Fruit fly (Drosophila melanogaster) whole organism, prepupa: ENCODE results near the gene CG12290.
A peak's percentile ranks its signal among the peaks of the same experiment; 100 is the strongest.

Source experiments
- Blimp-1 ChIP-seq: fragments of 200-800 bp; sonication (Bioruptor generic); optimal IDR thresholded peaks from 3 replicates; lab custom pipeline; 2017; ENCODE audit warnings: missing biosample characterization, missing genetic modification characterization, mild to moderate bottlenecking, moderate library complexity, missing genetic modification reagents
- CG10631 ChIP-seq: fragments of 200-800 bp; sonication (Bioruptor generic); optimal IDR thresholded peaks from 2 replicates; lab custom pipeline; 2016; ENCODE audit warnings: missing biosample characterization, missing genetic modification characterization
- CG11294 ChIP-seq: fragments of 200-800 bp; sonication (Bioruptor generic); IDR thresholded peaks from 2 replicates; pipeline ENCODE4 v1.3.6; 2022; ENCODE audit warnings: missing biosample characterization, missing genetic modification characterization
- CG11902 ChIP-seq: fragments of 200-800 bp; sonication (Bioruptor generic); optimal IDR thresholded peaks from 3 replicates; lab custom pipeline; 2016; ENCODE audit warnings: missing biosample characterization, missing genetic modification characterization
- CG1621 ChIP-seq: fragments of 200-800 bp; sonication (Bioruptor generic); optimal IDR thresholded peaks from 3 replicates; lab custom pipeline; 2018; ENCODE audit warnings: missing biosample characterization, mild to moderate bottlenecking, missing genetic modification characterization
- CG16779 ChIP-seq: fragments of 200-800 bp; sonication (Bioruptor generic); optimal IDR thresholded peaks from 3 replicates; lab custom pipeline; 2017; ENCODE audit warnings: missing biosample characterization, mild to moderate bottlenecking, missing genetic modification characterization
- CG31627 ChIP-seq: fragments of 200-800 bp; sonication (Bioruptor generic); optimal IDR thresholded peaks from 3 replicates; lab custom pipeline; 2016; ENCODE audit warnings: missing biosample characterization, missing genetic modification characterization
- CG32006 ChIP-seq: fragments of 200-800 bp; sonication (Bioruptor generic); optimal IDR thresholded peaks from 3 replicates; lab custom pipeline; 2017; ENCODE audit warnings: missing biosample characterization, mild to moderate bottlenecking, missing genetic modification characterization
- CG34406 ChIP-seq: fragments of 200-800 bp; sonication (Bioruptor generic); optimal IDR thresholded peaks from 3 replicates; lab custom pipeline; 2016; ENCODE audit warnings: missing biosample characterization, missing genetic modification characterization
- CG3919 ChIP-seq: fragments of 200-800 bp; sonication (Bioruptor generic); optimal IDR thresholded peaks from 3 replicates; lab custom pipeline; 2016; ENCODE audit warnings: missing biosample characterization, missing genetic modification characterization
- CG6163 ChIP-seq: fragments of 200-800 bp; sonication (Bioruptor generic); IDR thresholded peaks from 3 replicates; pipeline ENCODE4 v1.3.6; 2022; ENCODE audit warnings: missing biosample characterization, missing genetic modification characterization
- CG6792 ChIP-seq: fragments of 200-800 bp; sonication (Bioruptor generic); optimal IDR thresholded peaks from 3 replicates; lab custom pipeline; 2016; ENCODE audit warnings: missing biosample characterization, missing genetic modification characterization
- CG6854 ChIP-seq: fragments of 200-800 bp; sonication (Bioruptor generic); optimal IDR thresholded peaks from 2 replicates; lab custom pipeline; 2017; ENCODE audit warnings: missing biosample characterization, mild to moderate bottlenecking, missing genetic modification characterization
- CG8119 ChIP-seq: fragments of 200-800 bp; sonication (Bioruptor generic); IDR thresholded peaks from 3 replicates; pipeline ENCODE4 v1.3.6; 2022; ENCODE audit warnings: missing biosample characterization, missing genetic modification characterization
- CG8319 ChIP-seq: fragments of 200-800 bp; sonication (Bioruptor generic); optimal IDR thresholded peaks from 3 replicates; lab custom pipeline; 2016; ENCODE audit warnings: missing biosample characterization, missing genetic modification characterization
- CG8632 ChIP-seq: fragments of 200-800 bp; sonication (Bioruptor generic); optimal IDR thresholded peaks from 3 replicates; lab custom pipeline; 2016; ENCODE audit warnings: missing biosample characterization, missing genetic modification characterization
- Eip75B ChIP-seq: fragments of 200-800 bp; sonication (Bioruptor generic); optimal IDR thresholded peaks from 3 replicates; lab custom pipeline; 2016; ENCODE audit warnings: missing biosample characterization, missing genetic modification characterization
- Eip78C ChIP-seq: fragments of 200-800 bp; sonication (Bioruptor generic); peaks from one replicate; lab custom pipeline; 2016; ENCODE audit warnings: missing biosample characterization, missing genetic modification characterization
- Eip93F ChIP-seq: fragments of 200-800 bp; sonication (Bioruptor generic); optimal IDR thresholded peaks from 2 replicates; lab custom pipeline; 2016; ENCODE audit warnings: missing biosample characterization, mild to moderate bottlenecking, missing genetic modification characterization
- Ets21C ChIP-seq: fragments of 200-800 bp; sonication (Bioruptor generic); optimal IDR thresholded peaks from 3 replicates; lab custom pipeline; 2016; ENCODE audit warnings: missing biosample characterization, missing genetic modification characterization
- Gug ChIP-seq: fragments of 200-800 bp; sonication (Bioruptor generic); IDR thresholded peaks from 2 replicates; pipeline ENCODE4 v1.3.6; 2022; ENCODE audit warnings: missing biosample characterization, missing genetic modification characterization
- Hr38 ChIP-seq: sonication (Bioruptor generic); optimal IDR thresholded peaks from 2 replicates; lab custom pipeline; 2016; ENCODE audit warnings: missing biosample characterization, missing genetic modification characterization
- Hr39 ChIP-seq: fragments of 200-800 bp; sonication (Bioruptor generic); optimal IDR thresholded peaks from 2 replicates; lab custom pipeline; 2016; ENCODE audit warnings: missing biosample characterization, missing genetic modification characterization
- Hr4 ChIP-seq: fragments of 200-800 bp; sonication (Bioruptor generic); optimal IDR thresholded peaks from 3 replicates; lab custom pipeline; 2016; ENCODE audit warnings: missing biosample characterization, missing genetic modification characterization
- Met ChIP-seq: fragments of 200-800 bp; sonication (Bioruptor generic); optimal IDR thresholded peaks from 3 replicates; lab custom pipeline; 2016; ENCODE audit warnings: missing biosample characterization, missing genetic modification characterization
- OdsH ChIP-seq: fragments of 200-800 bp; sonication (Bioruptor generic); optimal IDR thresholded peaks from 3 replicates; lab custom pipeline; 2016; ENCODE audit warnings: missing biosample characterization, missing genetic modification characterization
- Smox ChIP-seq: fragments of 200-800 bp; sonication (Bioruptor generic); optimal IDR thresholded peaks from 3 replicates; lab custom pipeline; 2016; ENCODE audit warnings: missing biosample characterization, missing genetic modification characterization
- Sox102F ChIP-seq: fragments of 200-800 bp; sonication (Bioruptor generic); optimal IDR thresholded peaks from 2 replicates; lab custom pipeline; 2016; ENCODE audit warnings: missing biosample characterization, mild to moderate bottlenecking, missing genetic modification characterization
- Sox14 ChIP-seq: fragments of 200-800 bp; sonication (Bioruptor generic); optimal IDR thresholded peaks from 3 replicates; lab custom pipeline; 2016; ENCODE audit warnings: missing biosample characterization, missing genetic modification characterization
- achi ChIP-seq: fragments of 200-800 bp; sonication (Bioruptor generic); optimal IDR thresholded peaks from 3 replicates; lab custom pipeline; 2016; ENCODE audit warnings: missing biosample characterization, missing genetic modification characterization
- acj6 ChIP-seq: fragments of 200-800 bp; sonication (Bioruptor generic); optimal IDR thresholded peaks from 3 replicates; lab custom pipeline; 2016; ENCODE audit warnings: missing biosample characterization, missing genetic modification characterization
- cyc ChIP-seq: fragments of 200-800 bp; sonication (Bioruptor generic); optimal IDR thresholded peaks from 3 replicates; lab custom pipeline; 2016; ENCODE audit warnings: missing biosample characterization, missing genetic modification characterization
- eg ChIP-seq: fragments of 200-800 bp; sonication (Bioruptor generic); IDR thresholded peaks from 3 replicates; pipeline ENCODE4 v1.3.6; 2022; ENCODE audit warnings: missing biosample characterization, missing genetic modification characterization
- esn ChIP-seq: fragments of 200-800 bp; sonication (Bioruptor generic); optimal IDR thresholded peaks from 2 replicates; lab custom pipeline; 2016; ENCODE audit warnings: missing biosample characterization, mild to moderate bottlenecking, missing genetic modification characterization, moderate library complexity
- fd85E ChIP-seq: fragments of 200-800 bp; sonication (Bioruptor generic); optimal IDR thresholded peaks from 3 replicates; lab custom pipeline; 2016; ENCODE audit warnings: missing biosample characterization, missing genetic modification characterization
- lz ChIP-seq: fragments of 200-800 bp; sonication (Bioruptor generic); optimal IDR thresholded peaks from 3 replicates; lab custom pipeline; 2016; ENCODE audit warnings: missing biosample characterization, missing genetic modification characterization
- pdm3 ChIP-seq: fragments of 200-800 bp; sonication (Bioruptor generic); optimal IDR thresholded peaks from 3 replicates; lab custom pipeline; 2016; ENCODE audit warnings: missing biosample characterization, missing genetic modification characterization
- salr ChIP-seq, 2 experiments: fragments of 200-800 bp; sonication (Bioruptor generic); optimal IDR thresholded peaks; 3 replicates each; lab custom pipeline; 2016 to 2018; ENCODE audit warnings: missing biosample characterization in 2 of 2, missing genetic modification characterization in 2 of 2, mild to moderate bottlenecking in 1 of 2
- ss ChIP-seq, 2 experiments: fragments of 200-800 bp; sonication (Bioruptor generic); optimal IDR thresholded peaks; 2 replicates in 1 of 2; 3 replicates in 1 of 2; lab custom pipeline; 2017 to 2018; ENCODE audit warnings: mild to moderate bottlenecking in 2 of 2, missing biosample characterization in 2 of 2, missing genetic modification characterization in 2 of 2, moderate library complexity in 1 of 2
- svp ChIP-seq: fragments of 200-800 bp; sonication (Bioruptor generic); peaks from one replicate; lab custom pipeline; 2016; ENCODE audit warnings: missing biosample characterization, missing genetic modification characterization
- topi ChIP-seq: fragments of 200-800 bp; sonication (Bioruptor generic); optimal IDR thresholded peaks from 3 replicates; lab custom pipeline; 2016; ENCODE audit warnings: missing biosample characterization, missing genetic modification characterization
- vri ChIP-seq: fragments of 200-800 bp; sonication (Bioruptor generic); optimal IDR thresholded peaks from 3 replicates; lab custom pipeline; 2016; ENCODE audit warnings: missing biosample characterization, mild to moderate bottlenecking, missing genetic modification characterization

The CG12290 gene

DNA sequence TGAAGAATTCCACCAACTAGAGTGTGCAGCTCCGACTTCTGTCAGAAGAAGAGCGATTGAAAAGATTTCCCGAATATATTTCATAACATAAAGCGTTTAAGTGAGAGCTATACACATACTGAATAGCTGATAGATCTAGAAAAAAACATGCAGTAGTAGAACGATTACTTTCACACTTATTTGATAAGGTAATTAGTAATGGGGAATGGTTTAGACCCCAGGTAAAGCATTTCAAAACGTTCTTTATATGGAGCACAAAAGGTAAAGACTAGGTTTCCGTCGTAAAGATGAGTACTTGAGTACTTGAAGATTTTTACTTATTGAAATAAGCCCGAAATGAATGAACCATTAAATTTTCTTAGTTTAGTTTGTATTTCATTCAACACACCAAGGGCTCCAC lies 40.2 kb upstream of the CG12290 start, which contains the start of gene CG34130:
CG34130 (minus strand) TSS at position 101 of the 400 bp plus-strand sequence.
- TF ChIP-seq pdm3 (GFP tag; lab: Kevin White, UChicago) = no peak
- TF ChIP-seq CG32006 (GFP tag; lab: Kevin White, UChicago) = no peak
- TF ChIP-seq Eip78C (GFP tag; lab: Kevin White, UChicago) = no peak
- TF ChIP-seq CG8632 (GFP tag; lab: Kevin White, UChicago) = no peak
- no peak for TF ChIP-seq CG1621 (tag; lab: Kevin White, UChicago)
- TF ChIP-seq, all 60 proteins: peak for 0

DNA sequence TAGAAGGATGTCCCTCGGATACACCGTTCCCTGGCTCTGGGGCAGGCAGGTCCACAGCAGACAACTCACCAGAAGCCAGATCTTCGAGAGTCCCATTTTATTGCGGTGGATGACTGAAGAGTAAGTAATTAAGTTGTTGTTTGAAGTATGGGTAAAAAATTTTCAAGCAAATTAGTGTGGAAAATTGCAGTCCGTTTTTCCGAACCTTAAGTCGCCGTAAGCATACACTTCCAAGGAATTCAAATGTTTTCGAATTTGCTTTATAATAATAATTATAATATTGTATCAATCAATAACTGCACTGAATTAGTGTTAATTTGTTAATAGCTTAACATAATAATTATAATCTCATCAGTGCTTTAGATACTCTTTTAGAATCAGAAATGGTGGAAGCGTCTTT lies 38.9 kb upstream of the CG12290 start, which contains the start of gene CG34129:
CG34129 (minus strand) TSS at position 101 of the 400 bp plus-strand sequence.
- no peak for TF ChIP-seq fd85E (GFP tag; lab: Kevin White, UChicago)
- no peak for TF ChIP-seq CG11294
- no peak for TF ChIP-seq achi (GFP tag; lab: Kevin White, UChicago)
- no peak for TF ChIP-seq CG8119 (GFP tag; lab: Robert Waterston, UW)
- TF ChIP-seq CG8632 (GFP tag; lab: Kevin White, UChicago) = no peak
- TF ChIP-seq OdsH (GFP tag; lab: Kevin White, UChicago) = no peak
- TF ChIP-seq Hr38 = no peak
- TF ChIP-seq, all 60 proteins: peak for 0

dm6 chr3R:26192270-26192669 lies 37.8 kb upstream of the CG12290 start:
- TF ChIP-seq salr (GFP tag; optimal IDR thresholded peaks at IDR 0.05; lab: Kevin White, UChicago) (no peak), CG8119 (GFP tag; lab: Robert Waterston, UW) (peak; percentile 30; the same call in 1 of the 3 replicates), CG10631 (GFP tag; lab: Kevin White, UChicago) (peak; percentile 3), svp (GFP tag; lab: Kevin White, UChicago) (peak; percentile 90), ss (GFP tag; optimal IDR thresholded peaks at IDR 0.05; lab: Kevin White, UChicago) (no peak), CG6792 (GFP tag; lab: Kevin White, UChicago) (peak; percentile 47), fd85E (GFP tag; lab: Kevin White, UChicago) (no peak), Eip75B (GFP tag; lab: Kevin White, UChicago) (no peak), topi (GFP tag; lab: Kevin White, UChicago) (peak; percentile 78), CG34406 (GFP tag; lab: Kevin White, UChicago) (peak; percentile 51), Ets21C (GFP tag; lab: Kevin White, UChicago) (peak; percentile 65), CG6854 (no peak), Met (GFP tag; lab: Kevin White, UChicago) (peak; percentile 74), Sox14 (peak; percentile 13), CG3919 (GFP tag; lab: Kevin White, UChicago) (peak; percentile 44), CG8632 (GFP tag; lab: Kevin White, UChicago) (peak; percentile 37), Blimp-1 (peak; percentile 42), CG8319 (GFP tag; lab: Kevin White, UChicago) (peak; percentile 22), Smox (GFP tag; lab: Kevin White, UChicago) (peak; percentile 72), Sox102F (GFP tag; lab: Kevin White, UChicago) (peak; percentile 60), eg (GFP tag; lab: Robert Waterston, UW) (0 out of 3 replicates have a peak, but pooled peaks have one; percentile 13), cyc (GFP tag; lab: Kevin White, UChicago) (peak; percentile 76), CG31627 (peak; percentile 75), Eip93F (GFP tag; lab: Kevin White, UChicago) (no peak), esn (GFP tag; lab: Kevin White, UChicago) (peak; percentile 76), Hr4 (GFP tag; lab: Kevin White, UChicago) (no peak), OdsH (GFP tag; lab: Kevin White, UChicago) (peak; percentile 42), pdm3 (GFP tag; lab: Kevin White, UChicago) (peak; percentile 4), achi (GFP tag; lab: Kevin White, UChicago) (peak; percentile 24), CG6163 (peak; percentile 22; the same call in 1 of the 3 replicates), acj6 (GFP tag; lab: Kevin White, UChicago) (peak; percentile 40), CG16779 (tag; lab: Kevin White, UChicago) (no peak), CG11902 (peak; percentile 41), Hr39 (peak; percentile 74), CG11294 (no peak), vri (peak; percentile 23), Eip78C (GFP tag; lab: Kevin White, UChicago) (peak; percentile 81), Gug (GFP tag; lab: Robert Waterston, UW) (no peak), lz (GFP tag; lab: Kevin White, UChicago) (peak; percentile 76)
